Worm (Caenorhabditis elegans): ENCODE measurements around the gene tmed-10.

DNA sequence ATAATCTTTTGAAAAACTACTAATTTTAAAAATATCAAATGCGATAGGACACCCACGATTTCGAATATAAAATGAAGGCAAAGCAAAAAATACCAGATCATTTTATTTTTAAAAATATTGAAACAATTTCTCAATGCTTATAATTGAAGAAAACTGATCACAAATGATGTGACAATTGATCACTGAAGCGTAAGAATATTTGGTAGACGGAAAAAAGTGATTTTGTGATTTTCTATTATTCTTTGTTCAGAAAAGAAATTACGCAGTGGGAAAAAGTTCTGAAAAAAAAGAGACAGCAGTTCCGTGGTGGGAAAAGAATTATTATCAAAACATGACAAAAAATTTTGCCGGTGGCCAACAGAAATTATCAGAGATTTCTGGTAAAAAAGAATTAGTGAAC is 28.1 kb downstream of the tmed-10 start, which contains the start of gene T03F7.5:
- no peak for TF ChIP-seq him-1 (tag; optimal IDR thresholded peaks at IDR 0.05)
- TF ChIP-seq dao-5 (tag; optimal IDR thresholded peaks at IDR 0.05), result no peak
